Worm (Caenorhabditis elegans) whole organism, L1 larva: ENCODE measurements around the gene lpr-4.

ENCODE experiments used
- F16B12.6 ChIP-seq: fragments of 150-350 bp; optimal IDR thresholded peaks from 2 replicates; lab custom pipeline; 2014; ENCODE audit warnings: missing biosample characterization, missing genetic modification characterization
- Y116A8C.19 ChIP-seq: sonication (generic microtip); optimal IDR thresholded peaks from 2 replicates; lab custom pipeline; 2016; ENCODE audit warnings: missing compliant biosample characterization, missing genetic modification characterization, borderline replicate concordance
- blmp-1 ChIP-seq: fragments of 150-350 bp; optimal IDR thresholded peaks from 2 replicates; lab custom pipeline; 2014; ENCODE audit warnings: missing biosample characterization, missing genetic modification characterization
- ceh-82 ChIP-seq, 3 experiments: fragments of 150-350 bp in 1 of 3; sonication (generic microtip) in 2 of 3; optimal IDR thresholded peaks; 2 replicates each; lab custom pipeline; 2014 to 2017; ENCODE audit warnings: missing biosample characterization in 3 of 3, missing genetic modification characterization in 3 of 3
- ceh-90 ChIP-seq: sonication (generic microtip); optimal IDR thresholded peaks from 2 replicates; lab custom pipeline; 2016; ENCODE audit warnings: missing genetic modification characterization, missing compliant biosample characterization
- dsc-1 ChIP-seq: sonication (generic microtip); optimal IDR thresholded peaks from 2 replicates; lab custom pipeline; 2016; ENCODE audit warnings: mild to moderate bottlenecking, missing genetic modification characterization, missing compliant biosample characterization
- efl-1 ChIP-seq, 4 experiments: fragments of 150-350 bp; optimal IDR thresholded peaks in 3 of 4; peaks in 1 of 4; 1 replicate in 1 of 4; 2 replicates in 3 of 4; lab custom pipeline; 2014; ENCODE audit warnings: missing biosample characterization in 2 of 4, missing genetic modification characterization in 2 of 4, missing genetic modification reagents in 2 of 4
- egl-13 ChIP-seq: sonication (generic microtip); optimal IDR thresholded peaks from 2 replicates; lab custom pipeline; 2016; ENCODE audit warnings: missing genotype, missing genetic modification reagents, missing genetic modification characterization, missing compliant biosample characterization
- egl-27 ChIP-seq, 2 experiments: fragments of 150-350 bp in 1 of 2; sonication (generic microtip); optimal IDR thresholded peaks; 3 replicates each; lab custom pipeline; 2017 to 2018; ENCODE audit warnings: missing biosample characterization in 2 of 2, missing genetic modification characterization in 2 of 2, missing genetic modification reagents in 2 of 2
- elt-3 ChIP-seq, 6 experiments: fragments of 150-350 bp in 1 of 6; sonication (generic microtip); optimal IDR thresholded peaks; 2 replicates each; lab custom pipeline; 2017 to 2018; ENCODE audit warnings: missing biosample characterization in 6 of 6, missing genetic modification characterization in 6 of 6, inconsistent platforms in 1 of 6
- fkh-10 ChIP-seq: sonication (generic microtip); optimal IDR thresholded peaks from 2 replicates; lab custom pipeline; 2017; ENCODE audit warnings: missing biosample characterization, missing genetic modification reagents, missing genetic modification characterization
- fkh-4 ChIP-seq: sonication (generic microtip); optimal IDR thresholded peaks from 2 replicates; lab custom pipeline; 2016; ENCODE audit warnings: missing compliant biosample characterization, missing genetic modification characterization, borderline replicate concordance
- fkh-8 ChIP-seq: sonication (generic microtip); optimal IDR thresholded peaks from 2 replicates; lab custom pipeline; 2016; ENCODE audit warnings: mild to moderate bottlenecking, missing genetic modification characterization, missing compliant biosample characterization
- fos-1 ChIP-seq: fragments of 150-350 bp; optimal IDR thresholded peaks from 2 replicates; lab custom pipeline; 2014; ENCODE audit warnings: missing biosample characterization, missing genetic modification characterization
- hpl-2 ChIP-seq: fragments of 150-350 bp; optimal IDR thresholded peaks from 2 replicates; lab custom pipeline; 2014; ENCODE audit warnings: missing biosample characterization, missing genetic modification reagents, missing genetic modification characterization
- lin-13 ChIP-seq: fragments of 150-350 bp; optimal IDR thresholded peaks from 2 replicates; lab custom pipeline; 2014; ENCODE audit warnings: missing biosample characterization, missing genetic modification reagents, missing genetic modification characterization
- lin-14 ChIP-seq: fragments of 200-800 bp; sonication (Bioruptor generic); optimal IDR thresholded peaks from 2 replicates; lab custom pipeline; 2018; ENCODE audit warnings: mild to moderate bottlenecking, missing genetic modification characterization, moderate library complexity, missing compliant biosample characterization
- lin-35 ChIP-seq, 2 experiments: fragments of 150-350 bp; optimal IDR thresholded peaks; 2 replicates each; lab custom pipeline; 2014; ENCODE audit warnings: missing biosample characterization in 2 of 2, missing genetic modification characterization in 2 of 2, missing genetic modification reagents in 2 of 2
- lin-39 ChIP-seq: fragments of 150-350 bp; optimal IDR thresholded peaks from 2 replicates; lab custom pipeline; 2014; ENCODE audit warnings: missing biosample characterization, missing genetic modification reagents, missing genetic modification characterization
- lir-3 ChIP-seq: sonication (generic microtip); optimal IDR thresholded peaks from 2 replicates; lab custom pipeline; 2016; ENCODE audit warnings: mild to moderate bottlenecking, missing genetic modification characterization, moderate library complexity, missing compliant biosample characterization; ENCODE audit not compliant: poor library complexity
- lsy-2 ChIP-seq, 2 experiments: fragments of 150-350 bp; optimal IDR thresholded peaks; 2 replicates each; lab custom pipeline; 2014; ENCODE audit warnings: missing biosample characterization in 2 of 2, missing genetic modification characterization in 2 of 2
- mdl-1 ChIP-seq, 2 experiments: fragments of 150-350 bp; optimal IDR thresholded peaks; 2 replicates each; lab custom pipeline; 2014 to 2017; ENCODE audit warnings: missing biosample characterization in 2 of 2, missing genetic modification characterization in 2 of 2, inconsistent platforms in 1 of 2
- nhr-237 ChIP-seq: fragments of 150-350 bp; optimal IDR thresholded peaks from 2 replicates; lab custom pipeline; 2014; ENCODE audit warnings: missing biosample characterization, missing genetic modification characterization
- nhr-71 ChIP-seq: sonication (generic microtip); optimal IDR thresholded peaks from 2 replicates; lab custom pipeline; 2016; ENCODE audit warnings: mild to moderate bottlenecking, missing genetic modification characterization, moderate library complexity, missing compliant biosample characterization
- nhr-84 ChIP-seq: sonication (generic microtip); optimal IDR thresholded peaks from 2 replicates; lab custom pipeline; 2017; ENCODE audit warnings: missing biosample characterization, missing genetic modification characterization
- nhr-90 ChIP-seq: sonication (generic microtip); optimal IDR thresholded peaks from 2 replicates; lab custom pipeline; 2016; ENCODE audit warnings: mild to moderate bottlenecking, missing genetic modification characterization, missing compliant biosample characterization; ENCODE audit not compliant: poor library complexity
- pag-3 ChIP-seq: sonication (generic microtip); optimal IDR thresholded peaks from 2 replicates; lab custom pipeline; 2017; ENCODE audit warnings: missing genetic modification characterization, mild to moderate bottlenecking, missing compliant biosample characterization, antibody characterized with exemption, borderline replicate concordance; ENCODE audit not compliant: insufficient read depth
- pqm-1 ChIP-seq: sonication (generic microtip); optimal IDR thresholded peaks from 3 replicates; lab custom pipeline; 2017; ENCODE audit warnings: missing biosample characterization, missing genetic modification characterization
- skn-1 ChIP-seq: fragments of 150-350 bp; optimal IDR thresholded peaks from 2 replicates; lab custom pipeline; 2014; ENCODE audit warnings: missing biosample characterization, missing genetic modification characterization
- snpc-4 ChIP-seq: fragments of 150-350 bp; optimal IDR thresholded peaks from 2 replicates; lab custom pipeline; 2014; ENCODE audit warnings: missing biosample characterization, missing genetic modification characterization
- swsn-7 ChIP-seq: sonication (generic microtip); optimal IDR thresholded peaks from 2 replicates; lab custom pipeline; 2016; ENCODE audit warnings: missing genetic modification characterization, missing compliant biosample characterization
- tlp-1 ChIP-seq: fragments of 150-350 bp; optimal IDR thresholded peaks from 2 replicates; lab custom pipeline; 2014; ENCODE audit warnings: missing biosample characterization, missing genetic modification characterization
- unc-86 ChIP-seq: sonication (generic microtip); optimal IDR thresholded peaks from 2 replicates; lab custom pipeline; 2016; ENCODE audit warnings: missing genetic modification characterization, missing compliant biosample characterization

lpr-4 gene

DNA sequence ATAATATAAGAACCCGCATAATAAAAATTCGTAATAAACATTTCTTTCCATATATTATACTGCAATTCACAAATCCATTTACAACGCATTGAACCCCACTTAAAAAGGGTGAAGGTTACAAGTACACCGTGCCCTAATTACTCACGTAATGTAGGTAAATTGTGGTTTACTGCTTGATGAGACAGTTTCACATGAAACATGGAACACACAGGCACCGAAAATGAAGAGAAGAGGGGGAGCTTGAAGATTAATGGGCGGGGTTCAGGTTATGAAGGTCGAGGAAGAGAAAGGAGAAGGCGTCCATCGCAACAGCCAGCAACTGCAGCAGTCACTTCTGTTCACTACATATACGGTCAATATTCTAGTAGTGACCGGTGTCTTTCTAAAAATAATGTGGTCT is 5.2 kb upstream of the lpr-4 start, which contains the start of gene lpr-6:
Gene lpr-6 (plus strand): TSS at position 251 of the 400 bp plus-strand sequence.
- TF ChIP-seq nhr-84 = no peak
- peak; percentile 57 for TF ChIP-seq blmp-1 (tag; lab: Kevin White, UChicago)

DNA sequence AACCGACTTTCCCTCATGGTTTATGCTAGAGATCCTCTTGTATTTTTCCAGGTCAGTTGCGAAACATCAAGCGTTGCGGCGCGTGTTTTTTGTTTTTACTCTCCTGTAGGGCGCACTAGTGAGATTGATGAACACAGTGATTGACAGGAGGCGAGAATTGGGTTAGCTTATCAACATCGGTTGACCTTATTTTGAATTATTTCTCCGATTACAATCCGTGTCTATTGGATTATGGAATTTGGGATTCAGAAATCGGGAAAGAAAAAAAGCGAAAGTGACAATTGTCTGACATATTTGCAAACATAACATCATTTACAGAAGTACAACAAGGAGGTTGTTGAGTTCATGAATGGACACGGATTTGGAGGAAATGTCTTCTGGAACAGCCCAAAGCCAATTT is 4.0 kb upstream of the lpr-4 start:
- TF ChIP-seq hpl-2 (GFP tag; lab: Kevin White, UChicago) (no peak), egl-13 (tag; lab: Kevin White, UChicago) (no peak), nhr-71 (tag; lab: Kevin White, UChicago) (no peak), lin-39 (no peak), snpc-4 (tag; lab: Kevin White, UChicago) (no peak), nhr-84 (no peak), blmp-1 (tag; lab: Kevin White, UChicago) (peak; percentile 93), fos-1 (tag; lab: Kevin White, UChicago) (no peak), efl-1 (optimal IDR thresholded peaks at IDR 0.05; lab: Kevin White, UChicago) (no peak), efl-1 (GFP tag; optimal IDR thresholded peaks at IDR 0.05 in 1 of 2; lab: Kevin White, UChicago) (no peak), fkh-4 (tag; lab: Kevin White, UChicago) (no peak), F16B12.6 (tag; lab: Kevin White, UChicago) (no peak), mdl-1 (tag; optimal IDR thresholded peaks at IDR 0.05; lab: Kevin White, UChicago) (no peak), elt-3 (tag; optimal IDR thresholded peaks at IDR 0.05; lab: Kevin White, UChicago) (peak in 1 of 6 experiments; percentile 21), lsy-2 (tag; optimal IDR thresholded peaks at IDR 0.05; lab: Kevin White, UChicago) (no peak), nhr-237 (tag; lab: Kevin White, UChicago) (no peak), dsc-1 (tag; lab: Kevin White, UChicago) (no peak), unc-86 (tag; lab: Kevin White, UChicago) (no peak), nhr-90 (no peak)

DNA sequence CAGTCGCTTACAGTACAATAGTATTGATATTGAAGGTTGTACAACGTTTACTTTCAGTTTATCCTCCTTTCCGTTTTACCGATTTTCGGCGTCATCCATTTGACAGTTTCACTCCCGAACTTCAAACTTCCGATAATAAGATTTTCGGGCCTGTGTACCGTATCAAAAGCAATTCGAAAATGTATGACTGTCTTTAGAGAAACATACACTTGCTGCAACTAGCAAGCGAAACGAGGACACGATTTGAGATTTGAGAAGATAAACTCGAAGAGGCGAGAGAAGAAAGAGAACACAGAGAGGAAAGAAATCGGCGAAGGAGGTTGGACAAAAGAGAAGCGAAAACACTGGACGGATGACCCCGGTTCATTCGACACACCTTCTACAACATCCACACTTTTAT is 3.0 kb upstream of the lpr-4 start, which contains the start of gene lpr-5:
Gene lpr-5 (plus strand): TSS at position 220 of the 400 bp plus-strand sequence.
- TF ChIP-seq blmp-1 (tag; lab: Kevin White, UChicago) (peak; percentile 96), Y116A8C.19 (no peak)

DNA sequence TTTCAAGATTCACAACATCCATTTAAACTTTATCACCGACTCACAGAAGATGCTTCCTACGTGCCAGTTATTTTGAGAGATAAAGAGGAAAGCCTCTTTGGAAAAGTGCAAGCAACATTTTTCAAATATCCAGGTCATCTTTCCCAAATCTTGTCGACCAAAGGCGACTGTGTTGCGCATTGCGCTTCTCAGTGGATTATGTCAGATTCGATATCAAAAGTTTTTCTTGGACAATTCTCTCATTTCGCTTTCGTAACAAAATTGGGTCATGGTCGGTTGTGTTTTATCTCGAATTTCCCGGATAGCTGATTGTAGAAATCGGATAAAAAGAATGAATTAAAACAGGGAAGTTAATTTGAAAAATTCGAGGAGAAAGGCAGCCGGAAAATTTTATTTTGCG is 2.3 kb downstream of the lpr-4 start:
- TF ChIP-seq lir-3 (tag; lab: Kevin White, UChicago) = no peak
- TF ChIP-seq blmp-1 (tag; lab: Kevin White, UChicago) = peak; percentile 98
- TF ChIP-seq, all 84 proteins: peak for 1

DNA sequence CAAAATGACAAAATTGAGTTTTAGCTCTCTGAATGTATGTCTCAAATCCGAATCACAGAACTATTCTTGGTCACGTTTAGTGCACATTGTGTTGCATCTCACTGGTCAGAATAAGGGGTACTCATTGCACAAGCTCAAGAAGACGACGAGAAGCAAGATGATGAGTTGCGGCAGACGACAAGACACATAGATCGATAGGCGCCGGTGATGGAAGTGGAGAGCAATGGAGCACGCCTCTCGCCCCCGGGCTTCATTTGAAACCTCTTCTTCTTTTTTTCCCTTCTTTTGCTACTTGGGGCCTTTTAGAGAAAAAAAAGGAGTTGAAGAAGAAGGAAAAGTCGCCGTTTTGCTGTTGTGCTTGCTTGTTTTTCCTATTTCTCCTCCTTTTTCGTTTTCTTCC is 3.4 kb downstream of the lpr-4 start, which contains the start of gene apt-9:
Gene apt-9 (plus strand): TSS at position 194 of the 400 bp plus-strand sequence.
- TF ChIP-seq skn-1 (tag; lab: Kevin White, UChicago) (no peak), fkh-10 (GFP tag; lab: Kevin White, UChicago) (peak; percentile 56), pqm-1 (tag; lab: Kevin White, UChicago) (no peak), fkh-8 (tag; lab: Kevin White, UChicago) (peak; percentile 55), ceh-90 (tag; lab: Kevin White, UChicago) (no peak), pag-3 (no peak), lin-35 (GFP tag; optimal IDR thresholded peaks at IDR 0.05; lab: Kevin White, UChicago) (no peak), lin-13 (GFP tag; lab: Kevin White, UChicago) (no peak), lin-14 (GFP tag; lab: Kevin White, UChicago) (peak; percentile 82), tlp-1 (no peak), egl-27 (tag; optimal IDR thresholded peaks at IDR 0.05; lab: Kevin White, UChicago) (no peak), nhr-71 (tag; lab: Kevin White, UChicago) (no peak), ceh-82 (tag; optimal IDR thresholded peaks at IDR 0.05; lab: Kevin White, UChicago) (peak in 1 of 3 experiments; percentile 51), swsn-7 (peak; percentile 1)
